Worm (Caenorhabditis elegans) whole organism, L1 larva: ENCODE results near the gene pigq-1.
"Not testable (repeated sequence)": the region's sequence is repeated elsewhere in the genome, so short reads cannot be mapped to it uniquely, and the experiment has no call there.

Source experiments
- hlh-17 ChIP-seq: fragments of 200-800 bp; sonication (Bioruptor generic); optimal IDR thresholded peaks from 2 replicates; lab custom pipeline; 2018; ENCODE audit warnings: missing genetic modification characterization, mild to moderate bottlenecking, missing compliant biosample characterization, moderate library complexity, borderline replicate concordance
- hlh-4 ChIP-seq: sonication (generic microtip); optimal IDR thresholded peaks from 2 replicates; lab custom pipeline; 2016; ENCODE audit warnings: mild to moderate bottlenecking, missing genetic modification characterization, missing compliant biosample characterization
- lin-13 ChIP-seq: fragments of 150-350 bp; optimal IDR thresholded peaks from 2 replicates; lab custom pipeline; 2014; ENCODE audit warnings: missing biosample characterization, missing genetic modification reagents, missing genetic modification characterization
- lsy-2 ChIP-seq, 2 experiments: fragments of 150-350 bp; optimal IDR thresholded peaks; 2 replicates each; lab custom pipeline; 2014; ENCODE audit warnings: missing biosample characterization in 2 of 2, missing genetic modification characterization in 2 of 2
- pqm-1 ChIP-seq: sonication (generic microtip); optimal IDR thresholded peaks from 3 replicates; lab custom pipeline; 2017; ENCODE audit warnings: missing biosample characterization, missing genetic modification characterization
- unc-62 ChIP-seq: fragments of 150-350 bp; optimal IDR thresholded peaks from 2 replicates; lab custom pipeline; 2014; ENCODE audit warnings: missing biosample characterization, missing genetic modification reagents, missing genetic modification characterization
- zag-1 ChIP-seq: fragments of 150-350 bp; optimal IDR thresholded peaks from 2 replicates; lab custom pipeline; 2014; ENCODE audit warnings: missing biosample characterization, missing genetic modification characterization
- ztf-4 ChIP-seq: fragments of 150-350 bp; optimal IDR thresholded peaks from 2 replicates; lab custom pipeline; 2014; ENCODE audit warnings: missing biosample characterization, missing genetic modification characterization

- peak; percentile 80 for TF ChIP-seq zag-1
- peak; percentile 64 for TF ChIP-seq ztf-4 (tag; lab: Kevin White, UChicago)
- not testable (repeated sequence) for TF ChIP-seq pqm-1 (tag; lab: Kevin White, UChicago); hlh-17 (GFP tag; lab: Kevin White, UChicago); hlh-4 (tag; lab: Kevin White, UChicago); unc-62 (GFP tag; lab: Kevin White, UChicago)
- peak; percentile 84 for TF ChIP-seq lin-13
- TF ChIP-seq lsy-2 (tag; optimal IDR thresholded peaks at IDR 0.05; lab: Kevin White, UChicago), result peak; percentile 90 to 93
Observed at ce11 chrIV:11179123-11179740, 32.2 kb upstream of the pigq-1 start, which contains the start of gene cpt-2.
